Worm (Caenorhabditis elegans) whole organism, young adult: ENCODE results near the gene rei-1.
A peak's percentile ranks its signal among the peaks of the same experiment; 100 is the strongest.

Experiments
- B0261.1 ChIP-seq: sonication (generic microtip); optimal IDR thresholded peaks from 2 replicates; lab custom pipeline; 2016; ENCODE audit warnings: mild to moderate bottlenecking, missing genetic modification characterization, moderate library complexity, missing compliant biosample characterization
- D2030.7 ChIP-seq: fragments of 200-800 bp; sonication (Bioruptor generic); IDR thresholded peaks from 2 replicates; pipeline ENCODE4 v1.3.6; 2022; ENCODE audit warnings: missing genetic modification reagents, missing genetic modification characterization, missing compliant biosample characterization
- F33H1.4 ChIP-seq: fragments of 200-800 bp; sonication (Bioruptor generic); IDR thresholded peaks from 2 replicates; pipeline ENCODE4 v1.3.6; 2022; ENCODE audit warnings: missing genetic modification reagents, missing genetic modification characterization, missing compliant biosample characterization
- F55B11.4 ChIP-seq: sonication (generic microtip); optimal IDR thresholded peaks from 2 replicates; lab custom pipeline; 2016; ENCODE audit warnings: missing compliant biosample characterization, missing genetic modification characterization, borderline replicate concordance; ENCODE audit not compliant: insufficient read depth
- F57A8.1 ChIP-seq: fragments of 200-800 bp; sonication (Bioruptor generic); optimal IDR thresholded peaks from 2 replicates; lab custom pipeline; 2018; ENCODE audit warnings: mild to moderate bottlenecking, missing genetic modification characterization, moderate library complexity, missing compliant biosample characterization
- F57C9.4 ChIP-seq: sonication (generic microtip); optimal IDR thresholded peaks from 2 replicates; lab custom pipeline; 2017; ENCODE audit warnings: mild to moderate bottlenecking, missing genetic modification characterization, missing compliant biosample characterization
- K12H6.12 ChIP-seq: fragments of 200-800 bp; sonication (Bioruptor generic); optimal IDR thresholded peaks from 2 replicates; lab custom pipeline; 2018; ENCODE audit warnings: mild to moderate bottlenecking, missing genetic modification characterization, missing compliant biosample characterization
- Y79H2A.3 ChIP-seq: fragments of 200-800 bp; sonication (Bioruptor generic); conservative IDR thresholded peaks from 2 replicates; pipeline ENCODE4 v1.3.6; 2022; ENCODE audit warnings: missing genetic modification reagents, missing genetic modification characterization, missing compliant biosample characterization
- ama-1 ChIP-seq, 3 experiments: fragments of 150-350 bp in 1 of 3; sonication (generic microtip) in 2 of 3; optimal IDR thresholded peaks; 2 replicates each; lab custom pipeline; 2014 to 2018; ENCODE audit warnings: missing biosample characterization in 2 of 3, missing genetic modification characterization in 2 of 3, missing genetic modification reagents in 2 of 3
- aptf-3 ChIP-seq: fragments of 200-800 bp; sonication (Bioruptor generic); IDR thresholded peaks from 2 replicates; pipeline ENCODE4 v1.3.6; 2022; ENCODE audit warnings: missing genetic modification characterization, missing compliant biosample characterization
- attf-3 ChIP-seq: fragments of 200-800 bp; sonication (Bioruptor generic); conservative IDR thresholded peaks from 2 replicates; pipeline ENCODE4 v1.3.6; 2022; ENCODE audit warnings: missing genetic modification reagents, missing genetic modification characterization, missing compliant biosample characterization
- attf-5 ChIP-seq: fragments of 200-800 bp; sonication (Bioruptor generic); optimal IDR thresholded peaks from 2 replicates; lab custom pipeline; 2018; ENCODE audit warnings: mild to moderate bottlenecking, missing genetic modification characterization, missing compliant biosample characterization
- bed-2 ChIP-seq: fragments of 200-800 bp; sonication (Bioruptor generic); IDR thresholded peaks from 2 replicates; pipeline ENCODE4 v1.3.6; 2022; ENCODE audit warnings: missing genetic modification reagents, missing genetic modification characterization, missing compliant biosample characterization
- cebp-1 ChIP-seq, 2 experiments: fragments of 200-800 bp in 1 of 2; sonication (Bioruptor generic) in 1 of 2; sonication (generic microtip) in 1 of 2; IDR thresholded peaks in 1 of 2; optimal IDR thresholded peaks in 1 of 2; 2 replicates each; pipeline versions ENCODE4 v1.3.6 to Lab custom; 2017 to 2022; ENCODE audit warnings: missing compliant biosample characterization in 2 of 2, missing genetic modification characterization in 2 of 2, mild to moderate bottlenecking in 1 of 2, missing genetic modification reagents in 1 of 2, moderate library complexity in 1 of 2
- cebp-2 ChIP-seq: fragments of 200-800 bp; sonication (Bioruptor generic); IDR thresholded peaks from 2 replicates; pipeline ENCODE4 v1.3.6; 2022; ENCODE audit warnings: missing genetic modification characterization, missing compliant biosample characterization
- ceh-40 ChIP-seq: fragments of 200-800 bp; sonication (Bioruptor generic); IDR thresholded peaks from 2 replicates; pipeline ENCODE4 v1.3.6; 2022; ENCODE audit warnings: missing genetic modification characterization, missing compliant biosample characterization
- ceh-91 ChIP-seq: fragments of 200-800 bp; sonication (Bioruptor generic); IDR thresholded peaks from 2 replicates; pipeline ENCODE4 v1.3.6; 2022; ENCODE audit warnings: missing genetic modification reagents, missing genetic modification characterization, missing compliant biosample characterization
- die-1 ChIP-seq: sonication (generic microtip); optimal IDR thresholded peaks from 2 replicates; lab custom pipeline; 2016; ENCODE audit warnings: missing genotype, mild to moderate bottlenecking, missing genetic modification characterization, missing compliant biosample characterization
- dpl-1 ChIP-seq: fragments of 150-350 bp; optimal IDR thresholded peaks from 2 replicates; lab custom pipeline; 2014; ENCODE audit warnings: missing biosample characterization, missing genetic modification reagents, missing genetic modification characterization
- efl-1 ChIP-seq: fragments of 150-350 bp; optimal IDR thresholded peaks from 2 replicates; lab custom pipeline; 2014; ENCODE audit warnings: missing biosample characterization, missing genetic modification reagents, missing genetic modification characterization
- ekl-4 ChIP-seq: fragments of 200-800 bp; sonication (Bioruptor generic); IDR thresholded peaks from 2 replicates; pipeline ENCODE4 v1.3.6; 2022; ENCODE audit warnings: missing genetic modification reagents, missing genetic modification characterization, missing compliant biosample characterization
- fkh-3 ChIP-seq: sonication (generic microtip); optimal IDR thresholded peaks from 2 replicates; lab custom pipeline; 2016; ENCODE audit warnings: mild to moderate bottlenecking, missing genetic modification characterization, missing compliant biosample characterization
- hmg-20 ChIP-seq: fragments of 200-800 bp; sonication (Bioruptor generic); IDR thresholded peaks from 2 replicates; pipeline ENCODE4 v1.3.6; 2022; ENCODE audit warnings: missing genetic modification reagents, missing genetic modification characterization, missing compliant biosample characterization
- lag-1 ChIP-seq: fragments of 200-800 bp; sonication (Bioruptor generic); IDR thresholded peaks from 2 replicates; pipeline ENCODE4 v1.3.6; 2022; ENCODE audit warnings: missing genetic modification reagents, missing genetic modification characterization, missing compliant biosample characterization
- lin-26 ChIP-seq: fragments of 200-800 bp; sonication (Bioruptor generic); IDR thresholded peaks from 2 replicates; pipeline ENCODE4 v1.3.6; 2022; ENCODE audit warnings: missing genetic modification reagents, missing genetic modification characterization, missing compliant biosample characterization
- madf-3 ChIP-seq: fragments of 200-800 bp; sonication (Bioruptor generic); IDR thresholded peaks from 2 replicates; pipeline ENCODE4 v1.3.6; 2022; ENCODE audit warnings: missing genetic modification reagents, missing genetic modification characterization, missing compliant biosample characterization
- madf-8 ChIP-seq: fragments of 200-800 bp; sonication (Bioruptor generic); conservative IDR thresholded peaks from 2 replicates; pipeline ENCODE4 v1.3.6; 2022; ENCODE audit warnings: missing genetic modification reagents, missing genetic modification characterization, missing compliant biosample characterization
- mcd-1 ChIP-seq: fragments of 200-800 bp; sonication (Bioruptor generic); IDR thresholded peaks from 2 replicates; pipeline ENCODE4 v1.3.6; 2022; ENCODE audit warnings: missing genetic modification reagents, missing genetic modification characterization, missing compliant biosample characterization
- mel-28 ChIP-seq: sonication (generic microtip); optimal IDR thresholded peaks from 2 replicates; lab custom pipeline; 2016; ENCODE audit warnings: borderline replicate concordance, mild to moderate bottlenecking, missing genetic modification characterization, missing compliant biosample characterization
- nfya-1 ChIP-seq: sonication (generic microtip); optimal IDR thresholded peaks from 2 replicates; lab custom pipeline; 2017; ENCODE audit warnings: antibody characterized with exemption, missing compliant biosample characterization, missing genetic modification characterization, borderline replicate concordance; ENCODE audit not compliant: insufficient read depth
- pha-4 ChIP-seq: fragments of 150-350 bp; sonication (generic microtip); optimal IDR thresholded peaks from 2 replicates; lab custom pipeline; 2014; ENCODE audit warnings: missing biosample characterization, missing genetic modification reagents, missing genetic modification characterization
- rcor-1 ChIP-seq: fragments of 200-800 bp; sonication (Bioruptor generic); IDR thresholded peaks from 2 replicates; pipeline ENCODE4 v1.3.6; 2022; ENCODE audit warnings: missing genetic modification reagents, missing genetic modification characterization, missing compliant biosample characterization
- rpc-1 ChIP-seq, 2 experiments: fragments of 150-350 bp in 1 of 2; sonication (generic microtip) in 1 of 2; optimal IDR thresholded peaks; 2 replicates each; lab custom pipeline; 2014 to 2018; ENCODE audit warnings: missing biosample characterization in 1 of 2, missing genetic modification characterization in 1 of 2, missing genetic modification reagents in 1 of 2, missing genotype in 1 of 2
- snpc-1.1 ChIP-seq: sonication (generic microtip); optimal IDR thresholded peaks from 2 replicates; lab custom pipeline; 2017; ENCODE audit warnings: missing genetic modification characterization, mild to moderate bottlenecking, missing compliant biosample characterization, antibody characterized with exemption, moderate library complexity, missing genotype, missing genetic modification reagents; ENCODE audit not compliant: insufficient read depth
- snpc-4 ChIP-seq, 5 experiments: fragments of 150-350 bp in 1 of 5; sonication (generic microtip) in 4 of 5; optimal IDR thresholded peaks; 2 replicates each; lab custom pipeline; 2014 to 2018; ENCODE audit warnings: missing genetic modification characterization in 5 of 5, missing biosample characterization in 3 of 5, antibody characterized with exemption in 2 of 5, mild to moderate bottlenecking in 2 of 5, missing compliant biosample characterization in 2 of 5, missing genotype in 2 of 5, moderate library complexity in 2 of 5, missing genetic modification reagents in 1 of 5
- sptf-2 ChIP-seq: fragments of 200-800 bp; sonication (Bioruptor generic); optimal IDR thresholded peaks from 2 replicates; lab custom pipeline; 2018; ENCODE audit warnings: mild to moderate bottlenecking, missing genetic modification characterization, missing compliant biosample characterization
- tbp1 ChIP-seq: fragments of 200-800 bp; sonication (Bioruptor generic); optimal IDR thresholded peaks from 2 replicates; lab custom pipeline; 2018; ENCODE audit warnings: mild to moderate bottlenecking, missing genetic modification characterization, missing compliant biosample characterization
- zfh-2 ChIP-seq: fragments of 200-800 bp; sonication (Bioruptor generic); conservative IDR thresholded peaks from 2 replicates; pipeline ENCODE4 v1.3.6; 2022; ENCODE audit warnings: missing genetic modification reagents, missing genetic modification characterization, missing compliant biosample characterization
- ztf-18 ChIP-seq: sonication (generic microtip); optimal IDR thresholded peaks from 2 replicates; lab custom pipeline; 2016; ENCODE audit warnings: missing genotype, mild to moderate bottlenecking, missing genetic modification characterization, missing compliant biosample characterization
- ztf-25 ChIP-seq: fragments of 200-800 bp; sonication (Bioruptor generic); IDR thresholded peaks from 2 replicates; pipeline ENCODE4 v1.3.6; 2022; ENCODE audit warnings: missing genetic modification reagents, missing genetic modification characterization, missing compliant biosample characterization
- ztf-28 ChIP-seq: fragments of 200-800 bp; sonication (Bioruptor generic); IDR thresholded peaks from 2 replicates; pipeline ENCODE4 v1.3.6; 2022; ENCODE audit warnings: missing genetic modification reagents, missing genetic modification characterization, missing compliant biosample characterization

rei-1 gene

ce11 chrIII:4063724-4064123 lies 34.3 kb downstream of the rei-1 start:
- 0 out of 2 replicates have a peak, but pooled peaks have one; percentile 16 for TF ChIP-seq attf-3 (GFP tag; lab: Robert Waterston, UW)
- TF ChIP-seq ztf-25 (GFP tag; lab: Robert Waterston, UW), result 0 out of 2 replicates have a peak, but pooled peaks have one; percentile 34
- no peak for TF ChIP-seq bed-2
- no peak for TF ChIP-seq ama-1 (optimal IDR thresholded peaks at IDR 0.05; lab: Kevin White, UChicago)
- TF ChIP-seq ama-1 (GFP tag; optimal IDR thresholded peaks at IDR 0.05; lab: Kevin White, UChicago), result no peak
- no peak for TF ChIP-seq cebp-1 (GFP tag; IDR thresholded peaks at IDR 0.05; lab: Robert Waterston, UW)
- peak; percentile 38 for TF ChIP-seq cebp-1 (tag; optimal IDR thresholded peaks at IDR 0.05; lab: Kevin White, UChicago)
- no peak for TF ChIP-seq aptf-3 (GFP tag; lab: Robert Waterston, UW)
- peak; percentile 33 for TF ChIP-seq K12H6.12 (tag; lab: Kevin White, UChicago)
- TF ChIP-seq attf-5 (GFP tag; lab: Kevin White, UChicago), result peak; percentile 13
- 0 out of 2 replicates have a peak, but pooled peaks have one; percentile 38 for TF ChIP-seq mcd-1 (GFP tag; lab: Robert Waterston, UW)
- no peak for TF ChIP-seq pha-4 (tag; lab: Kevin White, UChicago)
- no peak for TF ChIP-seq ceh-40 (GFP tag; lab: Robert Waterston, UW)
- TF ChIP-seq mel-28 (tag; lab: Kevin White, UChicago), result no peak
- TF ChIP-seq zfh-2, result peak; percentile 94
- peak; percentile 1 for TF ChIP-seq ztf-18

ce11 chrIII:4060856-4061383 lies 37.1 kb downstream of the rei-1 start:
- TF ChIP-seq tbp1 (GFP tag; lab: Kevin White, UChicago) (peak; percentile 69), rpc-1 (optimal IDR thresholded peaks at IDR 0.05; lab: Kevin White, UChicago) (peak; percentile 37), rpc-1 (tag; optimal IDR thresholded peaks at IDR 0.05; lab: Kevin White, UChicago) (peak; percentile 65), zfh-2 (0 out of 2 replicates have a peak, but pooled peaks have one; percentile 20), F33H1.4 (0 out of 2 replicates have a peak, but pooled peaks have one; percentile 13), madf-3 (GFP tag; lab: Robert Waterston, UW) (0 out of 2 replicates have a peak, but pooled peaks have one; percentile 4), lin-26 (GFP tag; lab: Robert Waterston, UW) (peak; percentile 54; the same call in 1 of the 2 replicates), cebp-2 (GFP tag; lab: Robert Waterston, UW) (0 out of 2 replicates have a peak, but pooled peaks have one; percentile 75), D2030.7 (GFP tag; lab: Robert Waterston, UW) (peak; percentile 43), ztf-18 (peak; percentile 6)

- TF ChIP-seq dpl-1 (GFP tag; lab: Kevin White, UChicago), result no peak
- TF ChIP-seq D2030.7 (GFP tag; lab: Robert Waterston, UW), result no peak
- TF ChIP-seq lag-1 (GFP tag; lab: Robert Waterston, UW), result no peak
- TF ChIP-seq Y79H2A.3, result no peak
- no peak for TF ChIP-seq die-1 (tag; lab: Kevin White, UChicago)
- no peak for TF ChIP-seq rcor-1
- TF ChIP-seq ztf-28, result no peak
- no peak for TF ChIP-seq ceh-91 (GFP tag; lab: Robert Waterston, UW)
- no peak for TF ChIP-seq F57A8.1 (GFP tag; lab: Kevin White, UChicago)
- TF ChIP-seq aptf-3 (GFP tag; lab: Robert Waterston, UW), result no peak
Observed at ce11 chrIII:4060019-4060418, 38.0 kb downstream of the rei-1 start, which contains the start of gene his-70. Gene his-70 (minus strand): TSS chrIII:4060119.

- no peak for TF ChIP-seq madf-8
- no peak for TF ChIP-seq F57C9.4 (tag; lab: Kevin White, UChicago)
- TF ChIP-seq snpc-1.1 (tag; lab: Kevin White, UChicago), result no peak
- TF ChIP-seq efl-1 (GFP tag; lab: Kevin White, UChicago), result no peak
- TF ChIP-seq rcor-1, result no peak
- no peak for TF ChIP-seq F55B11.4 (tag; lab: Kevin White, UChicago)
- TF ChIP-seq B0261.1 (tag; lab: Kevin White, UChicago), result no peak
- no peak for TF ChIP-seq nfya-1 (tag; lab: Kevin White, UChicago)
- TF ChIP-seq die-1 (tag; lab: Kevin White, UChicago), result no peak
- no peak for TF ChIP-seq ekl-4 (GFP tag; lab: Robert Waterston, UW)
- TF ChIP-seq hmg-20 (GFP tag; lab: Robert Waterston, UW), result no peak
- no peak for TF ChIP-seq sptf-2
- no peak for TF ChIP-seq fkh-3 (tag; lab: Kevin White, UChicago)
- no peak for TF ChIP-seq snpc-4 (GFP tag; optimal IDR thresholded peaks at IDR 0.05; lab: Kevin White, UChicago)
- TF ChIP-seq snpc-4 (tag; optimal IDR thresholded peaks at IDR 0.05; lab: Kevin White, UChicago), result no peak
Observed at ce11 chrIII:4058643-4059042, 39.3 kb downstream of the rei-1 start, which contains the start of gene his-69. Gene his-69 (minus strand): TSS chrIII:4058743.
